4 fruit fly cellular contexts compared by ENCODE assay signal in the genomic region with DNA sequence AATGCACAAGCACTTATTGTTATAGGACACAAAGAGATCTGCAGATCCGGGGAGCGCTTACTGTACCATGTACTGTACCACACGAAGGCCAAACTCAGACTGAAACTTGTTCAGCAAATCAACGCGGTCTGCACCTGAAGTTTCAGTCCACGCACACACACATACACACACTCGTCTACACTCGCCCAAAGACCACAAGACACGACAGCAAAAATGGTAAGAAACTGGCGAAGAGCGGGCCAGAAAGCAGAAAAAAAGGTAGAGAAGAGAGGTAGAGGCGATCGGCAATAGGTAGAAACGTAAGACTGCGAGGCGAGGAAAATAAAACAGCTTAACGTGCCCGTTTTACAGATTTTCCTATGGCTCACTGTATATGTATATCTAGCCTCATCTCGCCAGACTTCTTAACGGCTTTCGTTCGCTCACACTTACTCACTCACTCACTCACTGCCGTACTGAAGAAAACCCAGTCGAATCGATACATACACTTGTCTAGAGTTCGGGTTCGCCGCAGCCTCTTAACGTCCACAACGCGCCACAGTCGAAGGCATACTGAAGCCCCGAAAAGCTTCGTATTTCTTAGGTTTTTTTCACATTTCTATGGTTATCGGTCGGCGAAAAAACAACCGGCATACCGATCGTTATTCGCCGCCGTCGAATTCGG.
TF ChIP-seq lines count a peak whose summit lies in the region.

A gene (minus strand): TSS at position 553 of the 664 bp plus-strand sequence.

- TF ChIP-seq CTCF in whole organism, embryonic (GFP tag; optimal IDR thresholded peaks at IDR 0.05; lab: Kevin White, UChicago), result no peak

TF ChIP-seq in whole organism, embryonic, 481 proteins besides CTCF, POLR2A, EP300 and RAD21 (continues in another document):
- TF ChIP-seq CG8388 (GFP tag; optimal IDR thresholded peaks at IDR 0.05; lab: Kevin White, UChicago), result no peak
- peak; percentile 17; the same call in 1 of the 2 replicates for TF ChIP-seq CG13287 (GFP tag; IDR thresholded peaks at IDR 0.05; lab: Robert Waterston, UW; ENCODE audit: partially characterized antibody)
- peak; percentile 20; the same call in 1 of the 2 replicates for TF ChIP-seq Drgx (GFP tag; IDR thresholded peaks at IDR 0.05; lab: Robert Waterston, UW)
- TF ChIP-seq oc (tag; optimal IDR thresholded peaks at IDR 0.05; lab: Kevin White, UChicago), result peak; percentile 76
- peak; percentile 77 for TF ChIP-seq D (optimal IDR thresholded peaks at IDR 0.05; lab: Kevin White, UChicago)
- no peak for TF ChIP-seq D (GFP tag; optimal IDR thresholded peaks at IDR 0.05; lab: Kevin White, UChicago)
- TF ChIP-seq onecut (GFP tag; IDR thresholded peaks at IDR 0.05; lab: Robert Waterston, UW), result peak; percentile 45; the same call in 1 of the 2 replicates
- no peak for TF ChIP-seq MESR4 (GFP tag; optimal IDR thresholded peaks at IDR 0.05; lab: Kevin White, UChicago)
- TF ChIP-seq CG34224 (GFP tag; IDR thresholded peaks at IDR 0.05; lab: Robert Waterston, UW; ENCODE audit: partially characterized antibody), result peak; percentile 37; the same call in 1 of the 3 replicates
- TF ChIP-seq sd (tag; optimal IDR thresholded peaks at IDR 0.05; lab: Kevin White, UChicago), result peak; percentile 73
- peak; percentile 95 for TF ChIP-seq kni (GFP tag; optimal IDR thresholded peaks at IDR 0.05; lab: Kevin White, UChicago)
- TF ChIP-seq sqz (GFP tag; optimal IDR thresholded peaks at IDR 0.05; lab: Kevin White, UChicago), result peak; percentile 79
- TF ChIP-seq CG12769 (tag; optimal IDR thresholded peaks at IDR 0.05; lab: Kevin White, UChicago), result peak; percentile 91
- TF ChIP-seq Blimp-1 (GFP tag; optimal IDR thresholded peaks at IDR 0.05; lab: Kevin White, UChicago), result peak; percentile 26
- peak; percentile 4 for TF ChIP-seq sens (GFP tag; lab: Kevin White, UChicago)
- no peak for TF ChIP-seq CG11723 (GFP tag; optimal IDR thresholded peaks at IDR 0.05; lab: Kevin White, UChicago)
- peak; percentile 32; the same call in 1 of the 2 replicates for TF ChIP-seq CG32772 (GFP tag; IDR thresholded peaks at IDR 0.05; lab: Robert Waterston, UW)
- 0 out of 2 replicates have a peak, but pooled peaks have one; percentile 21 for TF ChIP-seq hbn (GFP tag; IDR thresholded peaks at IDR 0.05; lab: Robert Waterston, UW; ENCODE audit: partially characterized antibody)

TF ChIP-seq in whole organism, prepupa, 60 proteins besides CTCF, POLR2A, EP300 and RAD21:
- TF ChIP-seq svp (GFP tag; lab: Kevin White, UChicago), result no peak
- TF ChIP-seq Ets96B (tag; optimal IDR thresholded peaks at IDR 0.05; lab: Kevin White, UChicago), result peak; percentile 7
- TF ChIP-seq CG6163 (GFP tag; IDR thresholded peaks at IDR 0.05; lab: Robert Waterston, UW), result peak; percentile 52
- TF ChIP-seq Sox14 (GFP tag; optimal IDR thresholded peaks at IDR 0.05; lab: Kevin White, UChicago), result peak; percentile 13
- TF ChIP-seq CG6276 (GFP tag; optimal IDR thresholded peaks at IDR 0.05; lab: Kevin White, UChicago), result peak; percentile 52
- TF ChIP-seq CG6808 (GFP tag; optimal IDR thresholded peaks at IDR 0.05; lab: Kevin White, UChicago), result peak; percentile 9
- peak; percentile 24; the same call in 1 of the 3 replicates for TF ChIP-seq CG8119 (GFP tag; IDR thresholded peaks at IDR 0.05; lab: Robert Waterston, UW)
- peak; percentile 36 for TF ChIP-seq Eip75B (GFP tag; optimal IDR thresholded peaks at IDR 0.05; lab: Kevin White, UChicago)
- no peak for TF ChIP-seq Sox15 (GFP tag; optimal IDR thresholded peaks at IDR 0.05; lab: Kevin White, UChicago)
- peak; percentile 40; the same call in 1 of the 2 replicates for TF ChIP-seq CG15336 (GFP tag; IDR thresholded peaks at IDR 0.05; lab: Robert Waterston, UW)
- peak; percentile 1 for TF ChIP-seq spab (GFP tag; optimal IDR thresholded peaks at IDR 0.05; lab: Kevin White, UChicago)
- no peak for TF ChIP-seq CG11294 (GFP tag; IDR thresholded peaks at IDR 0.05; lab: Robert Waterston, UW)
- TF ChIP-seq Lpt (GFP tag; optimal IDR thresholded peaks at IDR 0.05; lab: Kevin White, UChicago), result peak; percentile 59
- peak; percentile 46 to 51 for TF ChIP-seq ss (GFP tag; optimal IDR thresholded peaks at IDR 0.05; lab: Kevin White, UChicago)
- peak; percentile 61 for TF ChIP-seq Eip78C (GFP tag; lab: Kevin White, UChicago)
- no peak for TF ChIP-seq cyc (GFP tag; optimal IDR thresholded peaks at IDR 0.05; lab: Kevin White, UChicago)
- TF ChIP-seq net (GFP tag; optimal IDR thresholded peaks at IDR 0.05; lab: Kevin White, UChicago), result peak; percentile 33
- TF ChIP-seq dsx (GFP tag; optimal IDR thresholded peaks at IDR 0.05; lab: Kevin White, UChicago; ENCODE audit: poor library complexity, severe bottlenecking), result peak; percentile 46
- no peak for TF ChIP-seq CG16779 (tag; optimal IDR thresholded peaks at IDR 0.05; lab: Kevin White, UChicago)

TF ChIP-seq in whole organism, pupa, 21 proteins besides CTCF, POLR2A, EP300 and RAD21:
- TF ChIP-seq CG12605 (GFP tag; IDR thresholded peaks at IDR 0.05; lab: Robert Waterston, UW) (no peak), Pif1A (GFP tag; optimal IDR thresholded peaks at IDR 0.05; lab: Kevin White, UChicago) (no peak), EcR (GFP tag; optimal IDR thresholded peaks at IDR 0.05; lab: Kevin White, UChicago) (peak; percentile 33), CG17806 (tag; optimal IDR thresholded peaks at IDR 0.05; lab: Kevin White, UChicago) (no peak), CG14655 (GFP tag; optimal IDR thresholded peaks at IDR 0.05; lab: Kevin White, UChicago) (no peak), CG34367 (tag; optimal IDR thresholded peaks at IDR 0.05; lab: Kevin White, UChicago) (no peak), Pif1B (GFP tag; optimal IDR thresholded peaks at IDR 0.05; lab: Kevin White, UChicago) (no peak), D1 (tag; optimal IDR thresholded peaks at IDR 0.05; lab: Kevin White, UChicago) (no peak), CG15710 (tag; optimal IDR thresholded peaks at IDR 0.05; lab: Kevin White, UChicago) (no peak), CG13204 (GFP tag; optimal IDR thresholded peaks at IDR 0.05; lab: Kevin White, UChicago) (peak; percentile 26), CG9948 (tag; optimal IDR thresholded peaks at IDR 0.05; lab: Kevin White, UChicago) (no peak), CG4496 (GFP tag; IDR thresholded peaks at IDR 0.05; lab: Robert Waterston, UW) (0 out of 3 replicates have a peak, but pooled peaks have one; percentile 21), CG10348 (GFP tag; IDR thresholded peaks at IDR 0.05; lab: Robert Waterston, UW) (no peak), gl (tag; optimal IDR thresholded peaks at IDR 0.05; lab: Kevin White, UChicago) (no peak), CG8159 (tag; optimal IDR thresholded peaks at IDR 0.05; lab: Kevin White, UChicago) (peak; percentile 8), Ets98B (GFP tag; IDR thresholded peaks at IDR 0.05; lab: Robert Waterston, UW) (peak; percentile 53; the same call in 1 of the 2 replicates), CG32121 (GFP tag; IDR thresholded peaks at IDR 0.05; lab: Robert Waterston, UW) (no peak), fd96Ca (GFP tag; IDR thresholded peaks at IDR 0.05; lab: Robert Waterston, UW) (peak; percentile 28; the same call in 1 of the 3 replicates)

TF ChIP-seq in whole organism, wandering third instar larva, 38 proteins besides CTCF, POLR2A, EP300 and RAD21:
- TF ChIP-seq Vsx2 (GFP tag; optimal IDR thresholded peaks at IDR 0.05; lab: Kevin White, UChicago; ENCODE audit: partially characterized antibody), result peak; percentile 54
- TF ChIP-seq Rel (GFP tag; optimal IDR thresholded peaks at IDR 0.05; lab: Kevin White, UChicago), result no peak
- TF ChIP-seq Rel (tag; optimal IDR thresholded peaks at IDR 0.05; lab: Kevin White, UChicago), result no peak
- TF ChIP-seq sv (GFP tag; optimal IDR thresholded peaks at IDR 0.05; lab: Kevin White, UChicago), result no peak
- peak; percentile 92 for TF ChIP-seq psq (GFP tag; optimal IDR thresholded peaks at IDR 0.05; lab: Kevin White, UChicago)
- no peak for TF ChIP-seq GATAd (GFP tag; optimal IDR thresholded peaks at IDR 0.05; lab: Kevin White, UChicago)
- TF ChIP-seq HLH106 (tag; optimal IDR thresholded peaks at IDR 0.05; lab: Kevin White, UChicago), result no peak
- TF ChIP-seq brk (GFP tag; optimal IDR thresholded peaks at IDR 0.05; lab: Kevin White, UChicago), result no peak
